Worm (Caenorhabditis elegans): Measurements from ENCODE around the gene cutl-28.

cutl-28 gene

ce11 chrIV:684197-684596, at the start of gene cutl-28:
Gene cutl-28, plus strand, starts transcription at chrIV:684497.
- TF ChIP-seq ztf-4 (tag; optimal IDR thresholded peaks at IDR 0.05) (no peak), nhr-237 (tag; optimal IDR thresholded peaks at IDR 0.05) (no peak), ceh-16 (tag; optimal IDR thresholded peaks at IDR 0.05) (no peak), skn-1 (tag; optimal IDR thresholded peaks at IDR 0.05) (no peak), nhr-77 (tag; optimal IDR thresholded peaks at IDR 0.05) (no peak), elt-1 (tag; optimal IDR thresholded peaks at IDR 0.05) (no peak), mml-1 (tag; optimal IDR thresholded peaks at IDR 0.05) (no peak)

ce11 chrIV:639167-639566, 45.1 kb upstream of the cutl-28 start:
- TF ChIP-seq ceh-9 (tag; optimal IDR thresholded peaks at IDR 0.05): no peak
- TF ChIP-seq hmg-11 (tag; optimal IDR thresholded peaks at IDR 0.05): no peak
- TF ChIP-seq ceh-28 (tag; optimal IDR thresholded peaks at IDR 0.05): no peak
- no peak for TF ChIP-seq ztf-4 (tag; optimal IDR thresholded peaks at IDR 0.05)
- no peak for TF ChIP-seq ceh-16 (tag; optimal IDR thresholded peaks at IDR 0.05)
- TF ChIP-seq R02D3.7 (tag; optimal IDR thresholded peaks at IDR 0.05): no peak
- no peak for TF ChIP-seq nhr-11 (tag; optimal IDR thresholded peaks at IDR 0.05)
- no peak for TF ChIP-seq pqm-1 (tag; optimal IDR thresholded peaks at IDR 0.05)
- TF ChIP-seq eor-1 (tag; optimal IDR thresholded peaks at IDR 0.05): no peak
- TF ChIP-seq aly-2 (tag; optimal IDR thresholded peaks at IDR 0.05): no peak
- TF ChIP-seq ztf-11 (tag; optimal IDR thresholded peaks at IDR 0.05): no peak
- no peak for TF ChIP-seq ama-1 (optimal IDR thresholded peaks at IDR 0.05)
- TF ChIP-seq mdl-1 (tag; optimal IDR thresholded peaks at IDR 0.05): no peak
- TF ChIP-seq nfya-1 (tag; optimal IDR thresholded peaks at IDR 0.05; ENCODE audit: insufficient read depth): no peak
- no peak for TF ChIP-seq fkh-10 (GFP tag; optimal IDR thresholded peaks at IDR 0.05)
- no peak for TF ChIP-seq nhr-67 (tag; optimal IDR thresholded peaks at IDR 0.05)
- TF ChIP-seq nhr-237 (tag; optimal IDR thresholded peaks at IDR 0.05): no peak
- no peak for TF ChIP-seq egl-27 (tag; optimal IDR thresholded peaks at IDR 0.05)
- no peak for TF ChIP-seq ceh-82 (tag; optimal IDR thresholded peaks at IDR 0.05)
- TF ChIP-seq skn-1 (tag; optimal IDR thresholded peaks at IDR 0.05): no peak

ce11 chrIV:643481-643880, 40.8 kb upstream of the cutl-28 start:
- TF ChIP-seq ceh-9 (tag; optimal IDR thresholded peaks at IDR 0.05) (no peak), jun-1 (tag; optimal IDR thresholded peaks at IDR 0.05) (no peak), lin-39 (tag; optimal IDR thresholded peaks at IDR 0.05) (no peak), nhr-11 (tag; optimal IDR thresholded peaks at IDR 0.05) (no peak), nhr-77 (tag; optimal IDR thresholded peaks at IDR 0.05) (no peak), ztf-4 (tag; optimal IDR thresholded peaks at IDR 0.05) (no peak), fkh-10 (GFP tag; optimal IDR thresholded peaks at IDR 0.05) (no peak), zag-1 (tag; optimal IDR thresholded peaks at IDR 0.05) (no peak), snpc-4 (tag; optimal IDR thresholded peaks at IDR 0.05) (no peak), ZK546.5 (tag; optimal IDR thresholded peaks at IDR 0.05) (no peak), elt-1 (tag; optimal IDR thresholded peaks at IDR 0.05) (no peak), nhr-28 (tag; optimal IDR thresholded peaks at IDR 0.05) (no peak), lsy-12 (tag; optimal IDR thresholded peaks at IDR 0.05) (no peak), fkh-2 (tag; optimal IDR thresholded peaks at IDR 0.05) (no peak), ztf-11 (tag; optimal IDR thresholded peaks at IDR 0.05) (no peak), elt-2 (tag; optimal IDR thresholded peaks at IDR 0.05) (no peak), nhr-76 (tag; optimal IDR thresholded peaks at IDR 0.05) (no peak), eor-1 (tag; optimal IDR thresholded peaks at IDR 0.05) (no peak), R02D3.7 (tag; optimal IDR thresholded peaks at IDR 0.05) (no peak)

- TF ChIP-seq mml-1 (tag; optimal IDR thresholded peaks at IDR 0.05) (no peak), jun-1 (tag; optimal IDR thresholded peaks at IDR 0.05) (no peak), pha-4 (tag; optimal IDR thresholded peaks at IDR 0.05) (no peak), elt-1 (tag; optimal IDR thresholded peaks at IDR 0.05) (no peak), nhr-23 (tag; optimal IDR thresholded peaks at IDR 0.05) (no peak), ceh-82 (tag; optimal IDR thresholded peaks at IDR 0.05) (no peak), nhr-28 (tag; optimal IDR thresholded peaks at IDR 0.05) (no peak), snpc-4 (tag; optimal IDR thresholded peaks at IDR 0.05) (no peak), elt-3 (tag; optimal IDR thresholded peaks at IDR 0.05) (no peak), nhr-77 (tag; optimal IDR thresholded peaks at IDR 0.05) (no peak), ZK546.5 (tag; optimal IDR thresholded peaks at IDR 0.05) (no peak), fkh-2 (tag; optimal IDR thresholded peaks at IDR 0.05) (no peak), ztf-4 (tag; optimal IDR thresholded peaks at IDR 0.05) (no peak), R02D3.7 (tag; optimal IDR thresholded peaks at IDR 0.05) (no peak), skn-1 (tag; optimal IDR thresholded peaks at IDR 0.05) (no peak), ama-1 (optimal IDR thresholded peaks at IDR 0.05) (no peak)
Measured at ce11 chrIV:648362-648761, 35.9 kb upstream of the cutl-28 start.
